Worm (Caenorhabditis elegans): ENCODE results near the gene F13C5.1.

DNA sequence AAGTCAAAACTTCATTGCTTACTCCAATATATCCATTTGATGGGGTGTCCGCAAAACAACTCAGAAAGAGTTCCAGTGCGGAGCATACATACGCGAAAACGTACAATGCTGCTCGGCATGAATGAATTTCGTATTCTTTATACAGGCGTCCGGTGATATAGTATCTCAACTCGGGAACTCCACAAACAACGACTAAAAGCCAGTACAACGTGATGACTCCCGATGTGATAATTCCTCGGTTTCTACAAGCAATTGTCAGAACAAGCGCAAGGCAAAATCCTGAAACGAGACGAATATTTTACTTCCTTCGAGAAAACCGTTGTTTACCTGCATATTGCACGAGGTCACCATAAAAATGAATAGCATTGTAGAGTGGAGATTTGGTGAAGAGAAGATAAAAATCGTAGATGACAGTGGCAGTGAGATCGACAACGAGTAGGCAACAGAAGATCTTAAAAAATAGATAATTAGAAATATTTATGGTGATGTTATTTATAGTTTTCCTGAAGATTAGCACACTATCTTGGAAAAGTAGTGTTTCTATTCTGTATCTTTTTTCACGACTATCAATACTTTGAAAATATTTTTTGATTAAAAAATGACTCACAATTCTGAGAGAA, 16.3 kb upstream of the F13C5.1 start:
- TF ChIP-seq nhr-237 (tag; optimal IDR thresholded peaks at IDR 0.05) (no peak), ztf-11 (tag; optimal IDR thresholded peaks at IDR 0.05) (no peak), ham-2 (GFP tag; optimal IDR thresholded peaks at IDR 0.05) (no peak), flh-1 (GFP tag; optimal IDR thresholded peaks at IDR 0.05) (no peak), nhr-28 (tag; optimal IDR thresholded peaks at IDR 0.05) (no peak), mls-2 (tag; optimal IDR thresholded peaks at IDR 0.05) (no peak), cnd-1 (tag; optimal IDR thresholded peaks at IDR 0.05) (no peak), lsy-2 (tag; optimal IDR thresholded peaks at IDR 0.05) (no peak), unc-62 (GFP tag; optimal IDR thresholded peaks at IDR 0.05) (no peak), snpc-4 (tag; optimal IDR thresholded peaks at IDR 0.05) (no peak)

Measured in whole organism, mixed stage, embryonic.